Fruit fly (Drosophila melanogaster) whole organism, embryonic: ENCODE data around the gene CG10068.

Source experiments
- Atf-2 ChIP-seq: fragments of 200-800 bp; sonication (Bioruptor generic); optimal IDR thresholded peaks from 2 replicates; lab custom pipeline; 2016; ENCODE audit warnings: missing biosample characterization, missing genetic modification characterization
- Atf6 ChIP-seq: fragments of 200-800 bp; sonication (Bioruptor generic); IDR thresholded peaks from 2 replicates; pipeline ENCODE4 v1.3.6; 2022; ENCODE audit warnings: missing biosample characterization, missing genetic modification characterization
- BtbVII ChIP-seq: fragments of 200-800 bp; sonication (Bioruptor generic); optimal IDR thresholded peaks from 3 replicates; lab custom pipeline; 2017; ENCODE audit warnings: missing biosample characterization, mild to moderate bottlenecking, missing genetic modification characterization
- C15 ChIP-seq: fragments of 200-800 bp; sonication (Bioruptor generic); IDR thresholded peaks from 3 replicates; pipeline ENCODE4 v1.3.6; 2022; ENCODE audit warnings: missing biosample characterization, missing genetic modification characterization
- CG11247 ChIP-seq: fragments of 200-800 bp; sonication (Bioruptor generic); IDR thresholded peaks from 2 replicates; pipeline ENCODE4 v1.3.6; 2022; ENCODE audit warnings: missing biosample characterization, missing genetic modification characterization
- CG13123 ChIP-seq: fragments of 200-800 bp; sonication (Bioruptor generic); optimal IDR thresholded peaks from 2 replicates; lab custom pipeline; 2016; ENCODE audit warnings: missing biosample characterization, missing genetic modification characterization
- CG13424 ChIP-seq: fragments of 200-800 bp; sonication (Bioruptor generic); optimal IDR thresholded peaks from 2 replicates; lab custom pipeline; 2019; ENCODE audit warnings: missing biosample characterization, mild to moderate bottlenecking, missing genetic modification characterization, moderate library complexity
- CG15269 ChIP-seq: fragments of 200-800 bp; sonication (Bioruptor generic); optimal IDR thresholded peaks from 2 replicates; lab custom pipeline; 2018; ENCODE audit warnings: missing biosample characterization, mild to moderate bottlenecking, missing genetic modification characterization, moderate library complexity
- CG16863 ChIP-seq: fragments of 200-800 bp; sonication (Bioruptor generic); optimal IDR thresholded peaks from 3 replicates; lab custom pipeline; 2016; ENCODE audit warnings: missing biosample characterization, missing genetic modification characterization
- CG18476 ChIP-seq: fragments of 200-800 bp; sonication (Bioruptor generic); optimal IDR thresholded peaks from 2 replicates; lab custom pipeline; 2016; ENCODE audit warnings: missing biosample characterization, mild to moderate bottlenecking, missing genetic modification characterization
- CG2678 ChIP-seq: fragments of 200-800 bp; sonication (Bioruptor generic); optimal IDR thresholded peaks from 3 replicates; lab custom pipeline; 2019; ENCODE audit warnings: missing biosample characterization, mild to moderate bottlenecking, missing genetic modification characterization, moderate library complexity
- CG3163 ChIP-seq: fragments of 200-800 bp; sonication (Bioruptor generic); optimal IDR thresholded peaks from 3 replicates; lab custom pipeline; 2016; ENCODE audit warnings: missing biosample characterization, missing genetic modification characterization
- CG33213 ChIP-seq: fragments of 200-800 bp; sonication (Bioruptor generic); optimal IDR thresholded peaks from 3 replicates; lab custom pipeline; 2016; ENCODE audit warnings: missing biosample characterization, missing genetic modification characterization
- CG3838 ChIP-seq: fragments of 200-800 bp; sonication (Bioruptor generic); optimal IDR thresholded peaks from 3 replicates; lab custom pipeline; 2016; ENCODE audit warnings: missing biosample characterization, missing genetic modification characterization
- CG6683 ChIP-seq: fragments of 200-800 bp; sonication (Bioruptor generic); optimal IDR thresholded peaks from 2 replicates; lab custom pipeline; 2017; ENCODE audit warnings: missing biosample characterization, mild to moderate bottlenecking, missing genetic modification characterization, missing genetic modification reagents
- CG6689 ChIP-seq: fragments of 200-800 bp; sonication (Bioruptor generic); IDR thresholded peaks from 2 replicates; pipeline ENCODE4 v1.3.6; 2022; ENCODE audit warnings: missing biosample characterization, missing genetic modification characterization
- CG6813 ChIP-seq: fragments of 200-800 bp; sonication (Bioruptor generic); optimal IDR thresholded peaks from 2 replicates; lab custom pipeline; 2017; ENCODE audit warnings: missing biosample characterization, missing genetic modification characterization, mild to moderate bottlenecking, moderate library complexity, missing genetic modification reagents
- CG8359 ChIP-seq: fragments of 200-800 bp; sonication (Bioruptor generic); optimal IDR thresholded peaks from 2 replicates; lab custom pipeline; 2017; ENCODE audit warnings: missing biosample characterization, mild to moderate bottlenecking, missing genetic modification characterization, borderline replicate concordance
- CoRest ChIP-seq: fragments of 200-800 bp; sonication (Bioruptor generic); optimal IDR thresholded peaks from 3 replicates; lab custom pipeline; 2018; ENCODE audit warnings: missing biosample characterization, mild to moderate bottlenecking, missing genetic modification characterization, moderate library complexity
- CrebB ChIP-seq: fragments of 200-800 bp; sonication (Bioruptor generic); optimal IDR thresholded peaks from 3 replicates; lab custom pipeline; 2018; ENCODE audit warnings: missing biosample characterization, mild to moderate bottlenecking, missing genetic modification characterization
- Dip2 ChIP-seq: fragments of 200-800 bp; sonication (Bioruptor generic); IDR thresholded peaks from 2 replicates; pipeline ENCODE4 v1.3.6; 2022; ENCODE audit warnings: missing biosample characterization, missing genetic modification characterization
- Doc3 ChIP-seq: fragments of 200-800 bp; sonication (Bioruptor generic); IDR thresholded peaks from 3 replicates; pipeline ENCODE4 v1.3.6; 2022; ENCODE audit warnings: missing biosample characterization, missing genetic modification characterization; ENCODE audit not compliant: partially characterized antibody
- Eip74EF ChIP-seq, 2 experiments: fragments of 200-800 bp in 1 of 2; fragments of >200 bp in 1 of 2; sonication (Bioruptor generic) in 1 of 2; optimal IDR thresholded peaks; 2 replicates each; lab custom pipeline; 2017 to 2019; ENCODE audit warnings: missing biosample characterization in 2 of 2, missing genetic modification characterization in 2 of 2, mild to moderate bottlenecking in 1 of 2, moderate library complexity in 1 of 2
- Gsc ChIP-seq: fragments of 200-800 bp; sonication (Bioruptor generic); IDR thresholded peaks from 2 replicates; pipeline ENCODE4 v1.3.6; 2022; ENCODE audit warnings: missing biosample characterization, missing genetic modification characterization
- HLH54F ChIP-seq: fragments of 200-800 bp; sonication (Bioruptor generic); optimal IDR thresholded peaks from 3 replicates; lab custom pipeline; 2016; ENCODE audit warnings: missing biosample characterization, missing genetic modification characterization
- HLHmδ ChIP-seq: fragments of 200-800 bp; sonication (Bioruptor generic); optimal IDR thresholded peaks from 2 replicates; lab custom pipeline; 2018; ENCODE audit warnings: missing biosample characterization, mild to moderate bottlenecking, missing genetic modification characterization, moderate library complexity
- Hr3 ChIP-seq: fragments of 200-800 bp; sonication (Bioruptor generic); optimal IDR thresholded peaks from 3 replicates; lab custom pipeline; 2016; ENCODE audit warnings: missing biosample characterization, missing genetic modification characterization
- Hr39 ChIP-seq: fragments of >200 bp; optimal IDR thresholded peaks from 2 replicates; lab custom pipeline; 2017
- Meics ChIP-seq: fragments of 200-800 bp; sonication (Bioruptor generic); optimal IDR thresholded peaks from 2 replicates; lab custom pipeline; 2017; ENCODE audit warnings: missing biosample characterization, mild to moderate bottlenecking, missing genetic modification characterization
- Optix ChIP-seq: fragments of 200-800 bp; sonication (Bioruptor generic); IDR thresholded peaks from 3 replicates; pipeline ENCODE4 v1.3.6; 2022; ENCODE audit warnings: missing biosample characterization, missing genetic modification characterization
- Sry-δ ChIP-seq: fragments of 200-800 bp; sonication (Bioruptor generic); optimal IDR thresholded peaks from 2 replicates; lab custom pipeline; 2016; ENCODE audit warnings: missing biosample characterization, missing genetic modification characterization
- Tbp ChIP-seq: fragments of >200 bp; optimal IDR thresholded peaks from 2 replicates; lab custom pipeline; 2018; ENCODE audit warnings: missing biosample characterization, missing genetic modification characterization
- btn ChIP-seq: fragments of 200-800 bp; sonication (Bioruptor generic); optimal IDR thresholded peaks from 2 replicates; lab custom pipeline; 2016; ENCODE audit warnings: missing biosample characterization, missing genetic modification characterization
- dimm ChIP-seq: fragments of 200-800 bp; sonication (Bioruptor generic); IDR thresholded peaks from 2 replicates; pipeline ENCODE4 v1.3.6; 2022; ENCODE audit warnings: missing biosample characterization, missing genetic modification characterization
- ems ChIP-seq: fragments of 200-800 bp; sonication (Bioruptor generic); optimal IDR thresholded peaks from 3 replicates; lab custom pipeline; 2016; ENCODE audit warnings: missing biosample characterization, missing genetic modification characterization
- gcm ChIP-seq: fragments of 200-800 bp; sonication (Bioruptor generic); optimal IDR thresholded peaks from 2 replicates; lab custom pipeline; 2019; ENCODE audit warnings: missing biosample characterization, mild to moderate bottlenecking, missing genetic modification characterization, moderate library complexity
- gsb ChIP-seq: fragments of 200-800 bp; sonication (Bioruptor generic); IDR thresholded peaks from 2 replicates; pipeline ENCODE4 v1.3.6; 2022; ENCODE audit warnings: missing biosample characterization, missing genetic modification characterization
- gsb-n ChIP-seq: fragments of 200-800 bp; sonication (Bioruptor generic); optimal IDR thresholded peaks from 3 replicates; lab custom pipeline; 2018; ENCODE audit warnings: missing biosample characterization, mild to moderate bottlenecking, missing genetic modification characterization
- jigr1 ChIP-seq: fragments of 200-800 bp; sonication (Bioruptor generic); IDR thresholded peaks from 3 replicates; pipeline ENCODE4 v1.3.6; 2022; ENCODE audit warnings: missing biosample characterization, missing genetic modification characterization
- nerfin-2 ChIP-seq: fragments of 200-800 bp; sonication (Bioruptor generic); IDR thresholded peaks from 2 replicates; pipeline ENCODE4 v1.3.6; 2022; ENCODE audit warnings: missing biosample characterization, missing genetic modification characterization; ENCODE audit not compliant: partially characterized antibody
- nmo ChIP-seq: fragments of 200-800 bp; sonication (Bioruptor generic); optimal IDR thresholded peaks from 2 replicates; lab custom pipeline; 2018; ENCODE audit warnings: missing biosample characterization, mild to moderate bottlenecking, missing genetic modification characterization, moderate library complexity
- pan ChIP-seq, 4 experiments: fragments of >200 bp in 3 of 4; fragments of 200-800 bp in 1 of 4; sonication (Bioruptor generic) in 1 of 4; optimal IDR thresholded peaks in 3 of 4; IDR thresholded peaks in 1 of 4; 2 replicates each; pipeline versions ENCODE4 v1.3.6 to Lab custom; 2017 to 2022; ENCODE audit warnings: missing biosample characterization in 2 of 4, missing genetic modification characterization in 2 of 4, mixed read lengths in 1 of 4
- psq ChIP-seq: fragments of 200-800 bp; sonication (Bioruptor generic); optimal IDR thresholded peaks from 2 replicates; lab custom pipeline; 2017; ENCODE audit warnings: missing biosample characterization, missing genetic modification characterization
- sd ChIP-seq: fragments of 200-800 bp; sonication (Bioruptor generic); optimal IDR thresholded peaks from 3 replicates; lab custom pipeline; 2018; ENCODE audit warnings: missing biosample characterization, mild to moderate bottlenecking, missing genetic modification characterization, moderate library complexity
- sens ChIP-seq: fragments of 200-800 bp; sonication (Bioruptor generic); peaks from one replicate; lab custom pipeline; 2016; ENCODE audit warnings: missing biosample characterization, missing genetic modification characterization
- sob ChIP-seq: fragments of 200-800 bp; sonication (Bioruptor generic); IDR thresholded peaks from 2 replicates; pipeline ENCODE4 v1.3.6; 2022; ENCODE audit warnings: missing biosample characterization, missing genetic modification characterization
- tll ChIP-seq, 2 experiments: fragments of 200-800 bp in 1 of 2; fragments of >200 bp in 1 of 2; sonication (Bioruptor generic) in 1 of 2; optimal IDR thresholded peaks; 2 replicates each; lab custom pipeline; 2017 to 2019; ENCODE audit warnings: missing biosample characterization in 2 of 2, missing genetic modification characterization in 2 of 2, mild to moderate bottlenecking in 1 of 2, moderate library complexity in 1 of 2
- wor ChIP-seq: fragments of 200-800 bp; sonication (Bioruptor generic); IDR thresholded peaks from 2 replicates; pipeline ENCODE4 v1.3.6; 2022; ENCODE audit warnings: missing biosample characterization, missing genetic modification characterization
- yki ChIP-seq: fragments of >200 bp; optimal IDR thresholded peaks from 3 replicates; lab custom pipeline; 2018
- z ChIP-seq: fragments of 200-800 bp; sonication (Bioruptor generic); IDR thresholded peaks from 3 replicates; pipeline ENCODE4 v1.3.6; 2022; ENCODE audit warnings: missing biosample characterization, missing genetic modification characterization

Gene CG10068

DNA sequence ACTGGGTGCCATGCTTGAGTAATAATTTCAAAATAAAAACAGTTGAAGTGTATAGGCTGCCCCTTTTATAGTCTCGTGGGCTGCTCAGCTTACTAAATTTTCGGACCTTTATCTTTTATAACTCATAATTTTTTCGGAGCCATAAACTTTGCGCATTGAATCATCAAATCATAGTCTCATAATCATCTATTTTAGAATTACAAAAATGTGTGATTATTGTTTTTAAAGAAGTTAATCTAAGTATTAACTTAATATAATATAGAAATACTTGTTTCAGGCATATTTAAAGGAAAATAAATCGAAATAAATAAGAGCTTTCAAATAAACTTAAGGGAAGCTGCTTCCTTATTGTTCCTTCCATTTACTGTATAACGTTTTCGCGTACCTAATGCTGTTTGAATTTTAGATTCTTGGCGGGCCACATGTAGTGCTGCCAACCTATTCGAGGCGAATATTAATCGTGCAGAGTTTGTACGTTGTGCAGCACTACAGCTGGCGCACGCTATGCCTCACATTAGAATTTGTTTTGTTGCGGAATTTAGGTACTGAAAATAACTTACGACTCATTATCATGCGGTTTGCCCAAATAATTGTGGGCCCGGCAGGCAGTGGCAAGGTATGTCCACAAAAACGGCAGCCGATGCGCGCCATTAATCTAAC is 16.5 kb upstream of the CG10068 start, which contains the start of the genes CG14610 and CG2656 (continued):
- TF ChIP-seq CrebB: peak; percentile 14
- TF ChIP-seq Gsc (GFP tag; lab: Robert Waterston, UW): no peak
- TF ChIP-seq gsb-n (tag; lab: Kevin White, UChicago): peak; percentile 82
- TF ChIP-seq CG16863: peak; percentile 81
- TF ChIP-seq sob (GFP tag; lab: Robert Waterston, UW): no peak
- TF ChIP-seq CG33213: peak; percentile 82
- TF ChIP-seq z (GFP tag; lab: Robert Waterston, UW): no peak
- TF ChIP-seq Hr3: peak; percentile 81
- TF ChIP-seq gsb (GFP tag; lab: Robert Waterston, UW): no peak
- TF ChIP-seq C15 (GFP tag; lab: Robert Waterston, UW): no peak
- TF ChIP-seq sens: peak; percentile 96
- peak; percentile 64 for TF ChIP-seq CG11247 (GFP tag; lab: Robert Waterston, UW)
- TF ChIP-seq BtbVII (GFP tag; lab: Kevin White, UChicago): peak; percentile 24
- TF ChIP-seq ems (GFP tag; lab: Kevin White, UChicago): peak; percentile 86
- TF ChIP-seq btn (GFP tag; lab: Kevin White, UChicago): peak; percentile 51
- TF ChIP-seq Hr39: no peak
- TF ChIP-seq HLHmδ (GFP tag; lab: Kevin White, UChicago): no peak
- TF ChIP-seq Optix (GFP tag; lab: Robert Waterston, UW): no peak
- 0 out of 3 replicates have a peak, but pooled peaks have one; percentile 33 for TF ChIP-seq Doc3
- TF ChIP-seq psq: peak; percentile 9
- TF ChIP-seq wor (GFP tag; lab: Robert Waterston, UW): no peak
- TF ChIP-seq nerfin-2 (GFP tag; lab: Robert Waterston, UW): no peak
- peak; percentile 68 for TF ChIP-seq nmo (GFP tag; lab: Kevin White, UChicago)
- peak; percentile 44 for TF ChIP-seq CG3838 (GFP tag; lab: Kevin White, UChicago)
- no peak for TF ChIP-seq yki
- TF ChIP-seq pan (optimal IDR thresholded peaks at IDR 0.05; lab: Kevin White, UChicago): no peak
- TF ChIP-seq pan (GFP tag; optimal IDR thresholded peaks at IDR 0.05 in 1 of 2, IDR thresholded peaks at IDR 0.05 in 1 of 2): peak in 1 of 2 experiments; percentile 61
- no peak for TF ChIP-seq jigr1 (GFP tag; lab: Robert Waterston, UW)
- TF ChIP-seq Atf-2: peak; percentile 78
- peak; percentile 20 for TF ChIP-seq gcm
- peak; percentile 68 for TF ChIP-seq CG13123 (GFP tag; lab: Kevin White, UChicago)
- no peak for TF ChIP-seq CG2678 (tag; lab: Kevin White, UChicago)
- peak; percentile 70 for TF ChIP-seq Sry-δ
- TF ChIP-seq Meics (GFP tag; lab: Kevin White, UChicago): no peak
- TF ChIP-seq CG18476: peak; percentile 48
- TF ChIP-seq dimm (GFP tag; lab: Robert Waterston, UW): no peak
- TF ChIP-seq sd (tag; lab: Kevin White, UChicago): peak; percentile 96
- no peak for TF ChIP-seq CG6813
- no peak for TF ChIP-seq Tbp
- peak; percentile 90 for TF ChIP-seq HLH54F (GFP tag; lab: Kevin White, UChicago)
- no peak for TF ChIP-seq Dip2 (GFP tag; lab: Robert Waterston, UW)
- no peak for TF ChIP-seq CG15269 (tag; lab: Kevin White, UChicago)
- TF ChIP-seq Eip74EF (GFP tag; optimal IDR thresholded peaks at IDR 0.05; lab: Kevin White, UChicago): no peak
- TF ChIP-seq CG8359 (GFP tag; lab: Kevin White, UChicago): no peak
- no peak for TF ChIP-seq tll (GFP tag; optimal IDR thresholded peaks at IDR 0.05; lab: Kevin White, UChicago)
- TF ChIP-seq CoRest (tag; lab: Kevin White, UChicago): peak; percentile 56
- peak; percentile 53 for TF ChIP-seq CG13424 (tag; lab: Kevin White, UChicago)
- 0 out of 2 replicates have a peak, but pooled peaks have one; percentile 28 for TF ChIP-seq CG6689 (GFP tag; lab: Robert Waterston, UW)
- TF ChIP-seq Atf6 (GFP tag; lab: Robert Waterston, UW): peak; percentile 54; the same call in 1 of the 2 replicates
- TF ChIP-seq CG6683 (GFP tag; lab: Kevin White, UChicago): peak; percentile 27
- TF ChIP-seq CG3163: peak; percentile 69
